ENCODE assay signal across 1 fruit fly cellular context in genomic region chrX:10771856-10772592, dm6.
TF ChIP-seq lines count a peak whose summit lies in the region.

CG15211 (plus strand) TSS chrX:10772541.

TF ChIP-seq in whole organism, embryonic, 481 proteins besides CTCF, POLR2A, EP300 and RAD21 (continued from another document and continues in another):
- peak; percentile 70; the same call in 2 of the 3 replicates for TF ChIP-seq CG11695 (GFP tag; IDR thresholded peaks at IDR 0.05; lab: Robert Waterston, UW)
- TF ChIP-seq CG12942 (GFP tag; optimal IDR thresholded peaks at IDR 0.05; lab: Kevin White, UChicago): peak; percentile 52
- peak; percentile 47 for TF ChIP-seq CG12155 (GFP tag; optimal IDR thresholded peaks at IDR 0.05; lab: Kevin White, UChicago)
- TF ChIP-seq maf-S (GFP tag; optimal IDR thresholded peaks at IDR 0.05; lab: Kevin White, UChicago): no peak
- TF ChIP-seq CG13775 (GFP tag; optimal IDR thresholded peaks at IDR 0.05; lab: Kevin White, UChicago): peak; percentile 73
- no peak for TF ChIP-seq CG4404 (GFP tag; IDR thresholded peaks at IDR 0.05; lab: Robert Waterston, UW)
- TF ChIP-seq CG15269 (tag; optimal IDR thresholded peaks at IDR 0.05; lab: Kevin White, UChicago): peak; percentile 68
- TF ChIP-seq pros (GFP tag; optimal IDR thresholded peaks at IDR 0.05; lab: Kevin White, UChicago): no peak
- peak; percentile 55; the same call in 1 of the 3 replicates for TF ChIP-seq ase (GFP tag; IDR thresholded peaks at IDR 0.05; lab: Robert Waterston, UW)
- TF ChIP-seq hth (optimal IDR thresholded peaks at IDR 0.05; lab: Kevin White, UChicago): no peak
- TF ChIP-seq CG12299 (tag; optimal IDR thresholded peaks at IDR 0.05; lab: Kevin White, UChicago): peak; percentile 68
- 0 out of 3 replicates have a peak, but pooled peaks have one; percentile 52 for TF ChIP-seq Opbp (GFP tag; IDR thresholded peaks at IDR 0.05; lab: Robert Waterston, UW; ENCODE audit: partially characterized antibody)
- TF ChIP-seq fu2 (GFP tag; optimal IDR thresholded peaks at IDR 0.05; lab: Kevin White, UChicago): no peak
- TF ChIP-seq CG4360 (GFP tag; IDR thresholded peaks at IDR 0.05; lab: Robert Waterston, UW): no peak
- peak; percentile 31; the same call in 1 of the 3 replicates for TF ChIP-seq gce (GFP tag; IDR thresholded peaks at IDR 0.05; lab: Robert Waterston, UW)
- peak; percentile 56 for TF ChIP-seq org-1 (GFP tag; optimal IDR thresholded peaks at IDR 0.05; lab: Kevin White, UChicago)
- TF ChIP-seq CG10979 (tag; optimal IDR thresholded peaks at IDR 0.05; lab: Kevin White, UChicago): peak; percentile 88
- TF ChIP-seq dmrt11E (tag; optimal IDR thresholded peaks at IDR 0.05; lab: Kevin White, UChicago): peak; percentile 70
- TF ChIP-seq Hand (GFP tag; optimal IDR thresholded peaks at IDR 0.05; lab: Kevin White, UChicago): peak; percentile 19
- no peak for TF ChIP-seq luna (GFP tag; optimal IDR thresholded peaks at IDR 0.05; lab: Kevin White, UChicago)
- TF ChIP-seq mld (GFP tag; IDR thresholded peaks at IDR 0.05; lab: Robert Waterston, UW; ENCODE audit: partially characterized antibody): no peak
- peak; percentile 89; the same call in 3 of the 4 replicates for TF ChIP-seq chinmo (GFP tag; IDR thresholded peaks at IDR 0.05; lab: Robert Waterston, UW; ENCODE audit: partially characterized antibody)
- no peak for TF ChIP-seq Bteb2 (GFP tag; optimal IDR thresholded peaks at IDR 0.05; lab: Kevin White, UChicago)
- peak; percentile 15 for TF ChIP-seq CG3838 (GFP tag; optimal IDR thresholded peaks at IDR 0.05; lab: Kevin White, UChicago)
- peak; percentile 88 for TF ChIP-seq gem (tag; optimal IDR thresholded peaks at IDR 0.05; lab: Kevin White, UChicago)
- peak; percentile 50; the same call in 1 of the 2 replicates for TF ChIP-seq ap (GFP tag; IDR thresholded peaks at IDR 0.05; lab: Robert Waterston, UW)
- TF ChIP-seq H15 (GFP tag; IDR thresholded peaks at IDR 0.05; lab: Robert Waterston, UW): peak; percentile 22; the same call in 1 of the 3 replicates
- peak; percentile 81 for TF ChIP-seq CG8924 (tag; optimal IDR thresholded peaks at IDR 0.05; lab: Kevin White, UChicago)
- TF ChIP-seq Scr (GFP tag; IDR thresholded peaks at IDR 0.05; lab: Robert Waterston, UW; ENCODE audit: partially characterized antibody): no peak
- peak; percentile 91 for TF ChIP-seq CG4707 (GFP tag; optimal IDR thresholded peaks at IDR 0.05; lab: Kevin White, UChicago)
- TF ChIP-seq CG13123 (GFP tag; optimal IDR thresholded peaks at IDR 0.05; lab: Kevin White, UChicago): no peak
- TF ChIP-seq Med (GFP tag; lab: Kevin White, UChicago): peak; percentile 73
- no peak for TF ChIP-seq Taf1 (GFP tag; IDR thresholded peaks at IDR 0.05; lab: Robert Waterston, UW)
- TF ChIP-seq CG16813 (GFP tag; IDR thresholded peaks at IDR 0.05; lab: Robert Waterston, UW; ENCODE audit: partially characterized antibody): no peak
- TF ChIP-seq CG33557 (GFP tag; optimal IDR thresholded peaks at IDR 0.05; lab: Kevin White, UChicago): peak; percentile 49
- TF ChIP-seq Dfd (GFP tag; optimal IDR thresholded peaks at IDR 0.05; lab: Kevin White, UChicago): no peak
- no peak for TF ChIP-seq h (optimal IDR thresholded peaks at IDR 0.05; lab: Kevin White, UChicago)
- TF ChIP-seq chif (GFP tag; optimal IDR thresholded peaks at IDR 0.05; lab: Kevin White, UChicago): peak; percentile 15 to 54
- TF ChIP-seq CG5245 (GFP tag; optimal IDR thresholded peaks at IDR 0.05; lab: Kevin White, UChicago): peak; percentile 30
- TF ChIP-seq CG2678 (tag; optimal IDR thresholded peaks at IDR 0.05; lab: Kevin White, UChicago): peak; percentile 85
- peak; percentile 83 for TF ChIP-seq Oli (tag; optimal IDR thresholded peaks at IDR 0.05; lab: Kevin White, UChicago)
- TF ChIP-seq kni (GFP tag; optimal IDR thresholded peaks at IDR 0.05; lab: Kevin White, UChicago): peak; percentile 91
- peak; percentile 80 for TF ChIP-seq CG12391 (tag; optimal IDR thresholded peaks at IDR 0.05; lab: Kevin White, UChicago)
- peak; percentile 54; the same call in 1 of the 2 replicates for TF ChIP-seq CG14441 (GFP tag; IDR thresholded peaks at IDR 0.05; lab: Robert Waterston, UW)
- TF ChIP-seq CG6683 (GFP tag; optimal IDR thresholded peaks at IDR 0.05; lab: Kevin White, UChicago): peak; percentile 52
- TF ChIP-seq abd-A (tag; optimal IDR thresholded peaks at IDR 0.05; lab: Kevin White, UChicago): peak; percentile 37
- TF ChIP-seq fru (optimal IDR thresholded peaks at IDR 0.05; lab: Kevin White, UChicago): no peak
- peak; percentile 35 for TF ChIP-seq CG15073 (GFP tag; optimal IDR thresholded peaks at IDR 0.05; lab: Kevin White, UChicago)
- no peak for TF ChIP-seq CG1024 (GFP tag; IDR thresholded peaks at IDR 0.05; lab: Robert Waterston, UW)
- TF ChIP-seq CG11093 (GFP tag; IDR thresholded peaks at IDR 0.05; lab: Robert Waterston, UW): peak; percentile 58; the same call in 1 of the 3 replicates
- TF ChIP-seq CG6765 (GFP tag; optimal IDR thresholded peaks at IDR 0.05; lab: Kevin White, UChicago): no peak
- TF ChIP-seq dimm (GFP tag; IDR thresholded peaks at IDR 0.05; lab: Robert Waterston, UW): 0 out of 2 replicates have a peak, but pooled peaks have one; percentile 33
- no peak for TF ChIP-seq Atf-2 (GFP tag; optimal IDR thresholded peaks at IDR 0.05; lab: Kevin White, UChicago)
- TF ChIP-seq sima (GFP tag; optimal IDR thresholded peaks at IDR 0.05; lab: Kevin White, UChicago): no peak
- TF ChIP-seq CG1792 (GFP tag; optimal IDR thresholded peaks at IDR 0.05; lab: Kevin White, UChicago): no peak
- TF ChIP-seq Eip74EF (GFP tag; optimal IDR thresholded peaks at IDR 0.05; lab: Kevin White, UChicago): peak in 1 of 2 experiments; percentile 64
- TF ChIP-seq klu (GFP tag; IDR thresholded peaks at IDR 0.05; lab: Robert Waterston, UW): no peak
- peak; percentile 30 for TF ChIP-seq CG16815 (GFP tag; optimal IDR thresholded peaks at IDR 0.05; lab: Kevin White, UChicago)
- no peak for TF ChIP-seq crc (GFP tag; optimal IDR thresholded peaks at IDR 0.05; lab: Kevin White, UChicago)
- TF ChIP-seq cas (GFP tag; IDR thresholded peaks at IDR 0.05; lab: Robert Waterston, UW): no peak
- TF ChIP-seq CG30431 (GFP tag; optimal IDR thresholded peaks at IDR 0.05; lab: Kevin White, UChicago): peak; percentile 46
- peak; percentile 73 for TF ChIP-seq stc (GFP tag; IDR thresholded peaks at IDR 0.05; lab: Robert Waterston, UW)
- TF ChIP-seq prd (optimal IDR thresholded peaks at IDR 0.05; lab: Kevin White, UChicago): no peak
- peak; percentile 65 for TF ChIP-seq prd (GFP tag; IDR thresholded peaks at IDR 0.05; lab: Robert Waterston, UW)
- TF ChIP-seq sob (GFP tag; IDR thresholded peaks at IDR 0.05; lab: Robert Waterston, UW): no peak
- TF ChIP-seq pho (GFP tag; optimal IDR thresholded peaks at IDR 0.05; lab: Kevin White, UChicago): no peak
- no peak for TF ChIP-seq slou (GFP tag; optimal IDR thresholded peaks at IDR 0.05; lab: Kevin White, UChicago)
- peak; percentile 30 for TF ChIP-seq chn (GFP tag; optimal IDR thresholded peaks at IDR 0.05; lab: Kevin White, UChicago)
- no peak for TF ChIP-seq zfh2 (GFP tag; optimal IDR thresholded peaks at IDR 0.05; lab: Kevin White, UChicago)
- TF ChIP-seq CG7372 (GFP tag; IDR thresholded peaks at IDR 0.05; lab: Robert Waterston, UW): peak; percentile 87
- peak; percentile 67 for TF ChIP-seq CG18619 (GFP tag; optimal IDR thresholded peaks at IDR 0.05; lab: Kevin White, UChicago)
- no peak for TF ChIP-seq knrl (GFP tag; IDR thresholded peaks at IDR 0.05; lab: Robert Waterston, UW; ENCODE audit: partially characterized antibody)
- TF ChIP-seq CG6813 (GFP tag; optimal IDR thresholded peaks at IDR 0.05; lab: Kevin White, UChicago): no peak
- TF ChIP-seq CG10654 (GFP tag; optimal IDR thresholded peaks at IDR 0.05; lab: Kevin White, UChicago): peak; percentile 53
- TF ChIP-seq Elba2 (GFP tag; optimal IDR thresholded peaks at IDR 0.05; lab: Kevin White, UChicago): no peak
- TF ChIP-seq odd (GFP tag; optimal IDR thresholded peaks at IDR 0.05; lab: Kevin White, UChicago): peak; percentile 66
- peak; percentile 48 for TF ChIP-seq CG9932 (GFP tag; IDR thresholded peaks at IDR 0.05; lab: Robert Waterston, UW)
- TF ChIP-seq sna (GFP tag; IDR thresholded peaks at IDR 0.05; lab: Robert Waterston, UW; ENCODE audit: partially characterized antibody): no peak
- TF ChIP-seq CG10274 (GFP tag; optimal IDR thresholded peaks at IDR 0.05; lab: Kevin White, UChicago): peak; percentile 42
- peak; percentile 49 for TF ChIP-seq peb (GFP tag; IDR thresholded peaks at IDR 0.05; lab: Robert Waterston, UW)
- TF ChIP-seq Meics (GFP tag; optimal IDR thresholded peaks at IDR 0.05; lab: Kevin White, UChicago): peak; percentile 70
- no peak for TF ChIP-seq Dip2 (GFP tag; IDR thresholded peaks at IDR 0.05; lab: Robert Waterston, UW)
- no peak for TF ChIP-seq Hey (tag; optimal IDR thresholded peaks at IDR 0.05; lab: Kevin White, UChicago)
- no peak for TF ChIP-seq GATAe (GFP tag; conservative IDR thresholded peaks at IDR 0.05; lab: Robert Waterston, UW)
- peak; percentile 37 for TF ChIP-seq Max (GFP tag; optimal IDR thresholded peaks at IDR 0.05; lab: Kevin White, UChicago)
- TF ChIP-seq pfk (GFP tag; optimal IDR thresholded peaks at IDR 0.05; lab: Kevin White, UChicago): no peak
- TF ChIP-seq cato (GFP tag; optimal IDR thresholded peaks at IDR 0.05; lab: Kevin White, UChicago; ENCODE audit: borderline replicate concordance): peak; percentile 57
- peak; percentile 93 for TF ChIP-seq crol (GFP tag; IDR thresholded peaks at IDR 0.05; lab: Robert Waterston, UW)
- TF ChIP-seq CG11696 (GFP tag; IDR thresholded peaks at IDR 0.05; lab: Robert Waterston, UW): 0 out of 2 replicates have a peak, but pooled peaks have one; percentile 17
- TF ChIP-seq gcm (GFP tag; optimal IDR thresholded peaks at IDR 0.05; lab: Kevin White, UChicago): peak; percentile 75
- no peak for TF ChIP-seq B-H2 (GFP tag; optimal IDR thresholded peaks at IDR 0.05; lab: Kevin White, UChicago)
- TF ChIP-seq CG42726 (GFP tag; IDR thresholded peaks at IDR 0.05; lab: Robert Waterston, UW; ENCODE audit: partially characterized antibody): no peak
- peak; percentile 57 for TF ChIP-seq CG14014 (GFP tag; IDR thresholded peaks at IDR 0.05; lab: Robert Waterston, UW)
- TF ChIP-seq Lpt (GFP tag; optimal IDR thresholded peaks at IDR 0.05; lab: Kevin White, UChicago): no peak
- no peak for TF ChIP-seq NC2β (GFP tag; optimal IDR thresholded peaks at IDR 0.05; lab: Kevin White, UChicago)
- peak; percentile 36 for TF ChIP-seq CG15011 (GFP tag; optimal IDR thresholded peaks at IDR 0.05; lab: Kevin White, UChicago)
- TF ChIP-seq Lim3 (GFP tag; IDR thresholded peaks at IDR 0.05; lab: Robert Waterston, UW): no peak
- TF ChIP-seq CG1832 (GFP tag; optimal IDR thresholded peaks at IDR 0.05; lab: Kevin White, UChicago): peak; percentile 58
- TF ChIP-seq hb (GFP tag; IDR thresholded peaks at IDR 0.05; lab: Robert Waterston, UW; ENCODE audit: partially characterized antibody): no peak
- TF ChIP-seq Mes4 (GFP tag; optimal IDR thresholded peaks at IDR 0.05; lab: Kevin White, UChicago): no peak
- peak; percentile 45 for TF ChIP-seq danr (GFP tag; IDR thresholded peaks at IDR 0.05; lab: Robert Waterston, UW)
- TF ChIP-seq tgo (GFP tag; IDR thresholded peaks at IDR 0.05; lab: Robert Waterston, UW): peak; percentile 54
- TF ChIP-seq NfI (GFP tag; optimal IDR thresholded peaks at IDR 0.05; lab: Kevin White, UChicago): peak; percentile 62
- TF ChIP-seq Fer1 (GFP tag; optimal IDR thresholded peaks at IDR 0.05; lab: Kevin White, UChicago): peak; percentile 52
- TF ChIP-seq CG31224 (GFP tag; IDR thresholded peaks at IDR 0.05; lab: Robert Waterston, UW): peak; percentile 64
- peak; percentile 7 for TF ChIP-seq CG8290 (GFP tag; optimal IDR thresholded peaks at IDR 0.05; lab: Kevin White, UChicago)
- peak in 1 of 2 experiments; percentile 68 for TF ChIP-seq CG8290 (tag; optimal IDR thresholded peaks at IDR 0.05; lab: Kevin White, UChicago)
- TF ChIP-seq CG30403 (GFP tag; optimal IDR thresholded peaks at IDR 0.05; lab: Kevin White, UChicago): peak; percentile 84
- no peak for TF ChIP-seq CG15479 (GFP tag; optimal IDR thresholded peaks at IDR 0.05; lab: Kevin White, UChicago)
- no peak for TF ChIP-seq HmgZ (tag; optimal IDR thresholded peaks at IDR 0.05; lab: Kevin White, UChicago)
- TF ChIP-seq D19B (GFP tag; optimal IDR thresholded peaks at IDR 0.05; lab: Kevin White, UChicago): no peak
- TF ChIP-seq so (GFP tag; IDR thresholded peaks at IDR 0.05; lab: Robert Waterston, UW): peak; percentile 37; the same call in 1 of the 3 replicates
- TF ChIP-seq Atf6 (GFP tag; IDR thresholded peaks at IDR 0.05; lab: Robert Waterston, UW): peak; percentile 47; the same call in 1 of the 2 replicates
- TF ChIP-seq fd102C (GFP tag; optimal IDR thresholded peaks at IDR 0.05; lab: Kevin White, UChicago): no peak
- TF ChIP-seq CG34224 (GFP tag; IDR thresholded peaks at IDR 0.05; lab: Robert Waterston, UW; ENCODE audit: partially characterized antibody): peak; percentile 54; the same call in 2 of the 3 replicates
- TF ChIP-seq schlank (tag; optimal IDR thresholded peaks at IDR 0.05; lab: Kevin White, UChicago): no peak
- peak; percentile 24 for TF ChIP-seq CG16863 (GFP tag; optimal IDR thresholded peaks at IDR 0.05; lab: Kevin White, UChicago)
- no peak for TF ChIP-seq p53 (GFP tag; optimal IDR thresholded peaks at IDR 0.05; lab: Kevin White, UChicago)
- TF ChIP-seq Tbp (GFP tag; optimal IDR thresholded peaks at IDR 0.05; lab: Kevin White, UChicago): no peak
- TF ChIP-seq BEAF-32 (GFP tag; optimal IDR thresholded peaks at IDR 0.05; lab: Kevin White, UChicago): no peak
- no peak for TF ChIP-seq MTF-1 (GFP tag; optimal IDR thresholded peaks at IDR 0.05; lab: Kevin White, UChicago; ENCODE audit: borderline replicate concordance)
- TF ChIP-seq CG14965 (GFP tag; optimal IDR thresholded peaks at IDR 0.05; lab: Kevin White, UChicago; ENCODE audit: borderline replicate concordance): no peak
- TF ChIP-seq Ets97D (GFP tag; optimal IDR thresholded peaks at IDR 0.05; lab: Kevin White, UChicago): no peak
- no peak for TF ChIP-seq wek (GFP tag; optimal IDR thresholded peaks at IDR 0.05; lab: Kevin White, UChicago)
- TF ChIP-seq jing (GFP tag; optimal IDR thresholded peaks at IDR 0.05; lab: Kevin White, UChicago): no peak
- TF ChIP-seq CG14050 (GFP tag; IDR thresholded peaks at IDR 0.05; lab: Robert Waterston, UW): peak; percentile 55; the same call in 2 of the 3 replicates
- peak; percentile 47; the same call in 1 of the 2 replicates for TF ChIP-seq CG4730 (GFP tag; IDR thresholded peaks at IDR 0.05; lab: Robert Waterston, UW)
- TF ChIP-seq CG7556 (GFP tag; optimal IDR thresholded peaks at IDR 0.05; lab: Kevin White, UChicago): peak; percentile 89
- TF ChIP-seq dysf (GFP tag; IDR thresholded peaks at IDR 0.05; lab: Robert Waterston, UW): peak; percentile 74
